Fruit fly (Drosophila melanogaster) whole organism, prepupa: ENCODE measurements around the gene Rsf1.

Experiments used
- Blimp-1 ChIP-seq: fragments of 200-800 bp; sonication (Bioruptor generic); optimal IDR thresholded peaks from 3 replicates; lab custom pipeline; 2017; ENCODE audit warnings: missing biosample characterization, missing genetic modification characterization, mild to moderate bottlenecking, moderate library complexity, missing genetic modification reagents
- CG10631 ChIP-seq: fragments of 200-800 bp; sonication (Bioruptor generic); optimal IDR thresholded peaks from 2 replicates; lab custom pipeline; 2016; ENCODE audit warnings: missing biosample characterization, missing genetic modification characterization
- CG11294 ChIP-seq: fragments of 200-800 bp; sonication (Bioruptor generic); IDR thresholded peaks from 2 replicates; pipeline ENCODE4 v1.3.6; 2022; ENCODE audit warnings: missing biosample characterization, missing genetic modification characterization
- CG11762 ChIP-seq: fragments of 200-800 bp; sonication (Bioruptor generic); optimal IDR thresholded peaks from 3 replicates; lab custom pipeline; 2016; ENCODE audit warnings: missing biosample characterization, missing genetic modification characterization; ENCODE audit not compliant: insufficient read depth
- CG11902 ChIP-seq: fragments of 200-800 bp; sonication (Bioruptor generic); optimal IDR thresholded peaks from 3 replicates; lab custom pipeline; 2016; ENCODE audit warnings: missing biosample characterization, missing genetic modification characterization
- CG1621 ChIP-seq: fragments of 200-800 bp; sonication (Bioruptor generic); optimal IDR thresholded peaks from 3 replicates; lab custom pipeline; 2018; ENCODE audit warnings: missing biosample characterization, mild to moderate bottlenecking, missing genetic modification characterization
- CG3032 ChIP-seq: fragments of 200-800 bp; optimal IDR thresholded peaks from 2 replicates; lab custom pipeline; 2019; ENCODE audit warnings: missing biosample characterization, mild to moderate bottlenecking, missing genetic modification characterization, moderate library complexity
- CG31627 ChIP-seq: fragments of 200-800 bp; sonication (Bioruptor generic); optimal IDR thresholded peaks from 3 replicates; lab custom pipeline; 2016; ENCODE audit warnings: missing biosample characterization, missing genetic modification characterization
- CG32006 ChIP-seq: fragments of 200-800 bp; sonication (Bioruptor generic); optimal IDR thresholded peaks from 3 replicates; lab custom pipeline; 2017; ENCODE audit warnings: missing biosample characterization, mild to moderate bottlenecking, missing genetic modification characterization
- CG34406 ChIP-seq: fragments of 200-800 bp; sonication (Bioruptor generic); optimal IDR thresholded peaks from 3 replicates; lab custom pipeline; 2016; ENCODE audit warnings: missing biosample characterization, missing genetic modification characterization
- CG3919 ChIP-seq: fragments of 200-800 bp; sonication (Bioruptor generic); optimal IDR thresholded peaks from 3 replicates; lab custom pipeline; 2016; ENCODE audit warnings: missing biosample characterization, missing genetic modification characterization
- CG4318 ChIP-seq: fragments of 200-800 bp; sonication (Bioruptor generic); optimal IDR thresholded peaks from 3 replicates; lab custom pipeline; 2017; ENCODE audit warnings: missing biosample characterization, mild to moderate bottlenecking, missing genetic modification characterization
- CG6792 ChIP-seq: fragments of 200-800 bp; sonication (Bioruptor generic); optimal IDR thresholded peaks from 3 replicates; lab custom pipeline; 2016; ENCODE audit warnings: missing biosample characterization, missing genetic modification characterization
- CG6854 ChIP-seq: fragments of 200-800 bp; sonication (Bioruptor generic); optimal IDR thresholded peaks from 2 replicates; lab custom pipeline; 2017; ENCODE audit warnings: missing biosample characterization, mild to moderate bottlenecking, missing genetic modification characterization
- CG7368 ChIP-seq: fragments of 200-800 bp; sonication (Bioruptor generic); optimal IDR thresholded peaks from 3 replicates; lab custom pipeline; 2016; ENCODE audit warnings: missing biosample characterization, missing genetic modification characterization
- CG8319 ChIP-seq: fragments of 200-800 bp; sonication (Bioruptor generic); optimal IDR thresholded peaks from 3 replicates; lab custom pipeline; 2016; ENCODE audit warnings: missing biosample characterization, missing genetic modification characterization
- Eip78C ChIP-seq: fragments of 200-800 bp; sonication (Bioruptor generic); peaks from one replicate; lab custom pipeline; 2016; ENCODE audit warnings: missing biosample characterization, missing genetic modification characterization
- Eip93F ChIP-seq: fragments of 200-800 bp; sonication (Bioruptor generic); optimal IDR thresholded peaks from 2 replicates; lab custom pipeline; 2016; ENCODE audit warnings: missing biosample characterization, mild to moderate bottlenecking, missing genetic modification characterization
- Gug ChIP-seq: fragments of 200-800 bp; sonication (Bioruptor generic); IDR thresholded peaks from 2 replicates; pipeline ENCODE4 v1.3.6; 2022; ENCODE audit warnings: missing biosample characterization, missing genetic modification characterization
- Lpt ChIP-seq: fragments of 200-800 bp; sonication (Bioruptor generic); optimal IDR thresholded peaks from 3 replicates; lab custom pipeline; 2016; ENCODE audit warnings: missing biosample characterization, missing genetic modification characterization
- Met ChIP-seq: fragments of 200-800 bp; sonication (Bioruptor generic); optimal IDR thresholded peaks from 3 replicates; lab custom pipeline; 2016; ENCODE audit warnings: missing biosample characterization, missing genetic modification characterization
- Smox ChIP-seq: fragments of 200-800 bp; sonication (Bioruptor generic); optimal IDR thresholded peaks from 3 replicates; lab custom pipeline; 2016; ENCODE audit warnings: missing biosample characterization, missing genetic modification characterization
- Sox102F ChIP-seq: fragments of 200-800 bp; sonication (Bioruptor generic); optimal IDR thresholded peaks from 2 replicates; lab custom pipeline; 2016; ENCODE audit warnings: missing biosample characterization, mild to moderate bottlenecking, missing genetic modification characterization
- Sox15 ChIP-seq: fragments of 200-800 bp; sonication (Bioruptor generic); optimal IDR thresholded peaks from 3 replicates; lab custom pipeline; 2016; ENCODE audit warnings: missing biosample characterization, missing genetic modification characterization
- acj6 ChIP-seq: fragments of 200-800 bp; sonication (Bioruptor generic); optimal IDR thresholded peaks from 3 replicates; lab custom pipeline; 2016; ENCODE audit warnings: missing biosample characterization, missing genetic modification characterization
- dsx ChIP-seq: fragments of 200-800 bp; optimal IDR thresholded peaks from 3 replicates; lab custom pipeline; 2019; ENCODE audit warnings: missing biosample characterization, mild to moderate bottlenecking, missing genetic modification characterization, moderate library complexity; ENCODE audit not compliant: poor library complexity, severe bottlenecking
- eg ChIP-seq: fragments of 200-800 bp; sonication (Bioruptor generic); IDR thresholded peaks from 3 replicates; pipeline ENCODE4 v1.3.6; 2022; ENCODE audit warnings: missing biosample characterization, missing genetic modification characterization
- fkh ChIP-seq: fragments of 200-800 bp; sonication (Bioruptor generic); optimal IDR thresholded peaks from 3 replicates; lab custom pipeline; 2017; ENCODE audit warnings: missing biosample characterization, mild to moderate bottlenecking, missing genetic modification characterization, moderate library complexity
- lz ChIP-seq: fragments of 200-800 bp; sonication (Bioruptor generic); optimal IDR thresholded peaks from 3 replicates; lab custom pipeline; 2016; ENCODE audit warnings: missing biosample characterization, missing genetic modification characterization
- net ChIP-seq: fragments of 200-800 bp; sonication (Bioruptor generic); optimal IDR thresholded peaks from 3 replicates; lab custom pipeline; 2016; ENCODE audit warnings: missing biosample characterization, missing genetic modification characterization
- pdm3 ChIP-seq: fragments of 200-800 bp; sonication (Bioruptor generic); optimal IDR thresholded peaks from 3 replicates; lab custom pipeline; 2016; ENCODE audit warnings: missing biosample characterization, missing genetic modification characterization
- spab ChIP-seq: fragments of 200-800 bp; sonication (Bioruptor generic); optimal IDR thresholded peaks from 2 replicates; lab custom pipeline; 2017; ENCODE audit warnings: missing biosample characterization, mild to moderate bottlenecking, missing genetic modification characterization, missing genetic modification reagents
- svp ChIP-seq: fragments of 200-800 bp; sonication (Bioruptor generic); peaks from one replicate; lab custom pipeline; 2016; ENCODE audit warnings: missing biosample characterization, missing genetic modification characterization
- vri ChIP-seq: fragments of 200-800 bp; sonication (Bioruptor generic); optimal IDR thresholded peaks from 3 replicates; lab custom pipeline; 2016; ENCODE audit warnings: missing biosample characterization, mild to moderate bottlenecking, missing genetic modification characterization

The Rsf1 gene

DNA sequence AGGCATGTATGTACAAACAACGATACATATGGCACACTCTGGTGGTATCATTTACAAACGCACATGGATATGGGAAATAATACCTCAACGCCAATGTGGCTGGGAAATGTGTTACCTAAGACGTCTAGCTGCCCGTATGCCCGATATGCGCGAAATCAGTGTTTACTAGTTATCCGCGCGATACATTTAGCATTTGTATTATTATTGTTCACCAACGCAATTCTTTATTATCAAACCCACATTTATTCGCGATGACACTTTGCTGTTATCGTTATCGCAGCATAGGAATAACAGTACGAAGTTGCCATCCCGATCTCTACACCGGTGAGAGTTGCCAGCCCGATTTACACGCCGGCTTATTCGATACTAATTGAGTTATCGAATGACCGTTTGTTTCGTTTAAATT lies 16.6 kb downstream of the Rsf1 start, which contains the start of gene chico:
Gene chico (minus strand): TSS at position 294 of the 406 bp plus-strand sequence.
- TF ChIP-seq pdm3 (no peak), net (GFP tag; lab: Kevin White, UChicago) (no peak)

dm6 chr2L:10238726-10239652 lies 24.4 kb downstream of the Rsf1 start, which contains the start of gene me31B:
Gene me31B (plus strand): TSS chr2L:10239341.
- TF ChIP-seq Eip93F (GFP tag; lab: Kevin White, UChicago) (peak; percentile 7), CG4318 (GFP tag; lab: Kevin White, UChicago) (no peak), CG3032 (tag; lab: Kevin White, UChicago) (peak; percentile 14), CG11294 (GFP tag; lab: Robert Waterston, UW) (no peak)

DNA sequence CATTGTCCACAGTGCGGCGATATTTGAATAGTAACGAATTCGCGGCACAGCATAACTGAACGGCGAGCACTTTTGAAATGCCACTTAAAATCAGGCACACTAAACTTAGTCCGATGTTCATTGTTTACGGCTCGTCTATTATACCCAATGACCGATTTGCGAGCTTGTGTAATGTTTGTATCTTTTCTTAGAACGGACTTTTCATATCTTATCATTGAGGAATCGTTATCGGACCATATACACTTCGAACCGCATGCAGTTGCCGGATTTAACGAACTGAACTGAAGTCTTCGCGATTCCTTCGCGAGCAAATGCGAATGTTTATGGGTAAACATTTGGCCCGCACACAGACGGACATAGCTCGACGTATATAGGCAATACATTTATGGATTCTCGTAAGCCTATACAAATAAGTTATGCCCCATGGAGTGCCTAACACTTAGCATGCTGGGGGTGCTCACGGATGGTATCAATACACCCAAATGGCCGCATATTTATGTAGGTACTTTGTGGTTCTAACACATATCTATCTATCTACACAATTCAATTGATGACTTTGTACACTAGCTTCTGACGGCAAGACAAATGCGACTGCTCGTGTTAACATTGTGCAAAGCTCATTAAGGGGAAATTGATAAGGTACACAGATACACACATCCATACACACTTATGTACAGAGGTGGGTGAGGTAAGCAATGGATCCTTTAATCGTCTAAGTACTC lies 25.5 kb downstream of the Rsf1 start, which contains the start of gene mthl15:
Gene mthl15 (minus strand): TSS at position 593 of the 722 bp plus-strand sequence.
- TF ChIP-seq vri (GFP tag; lab: Kevin White, UChicago) = peak; percentile 34
- no peak for TF ChIP-seq pdm3
- TF ChIP-seq fkh (GFP tag; lab: Kevin White, UChicago) = peak; percentile 90
- no peak for TF ChIP-seq Blimp-1 (GFP tag; lab: Kevin White, UChicago)

- TF ChIP-seq net (GFP tag; lab: Kevin White, UChicago) (no peak), CG31627 (no peak), Eip78C (GFP tag; lab: Kevin White, UChicago) (no peak), CG34406 (no peak), Blimp-1 (GFP tag; lab: Kevin White, UChicago) (no peak), CG6792 (GFP tag; lab: Kevin White, UChicago) (no peak), eg (GFP tag; lab: Robert Waterston, UW) (no peak), Eip93F (GFP tag; lab: Kevin White, UChicago) (no peak), Sox15 (GFP tag; lab: Kevin White, UChicago) (no peak), svp (GFP tag; lab: Kevin White, UChicago) (no peak), Smox (GFP tag; lab: Kevin White, UChicago) (no peak), Lpt (GFP tag; lab: Kevin White, UChicago) (no peak), Sox102F (GFP tag; lab: Kevin White, UChicago) (no peak), Gug (GFP tag; lab: Robert Waterston, UW) (no peak), CG1621 (tag; lab: Kevin White, UChicago) (no peak), acj6 (GFP tag; lab: Kevin White, UChicago) (no peak), CG11902 (no peak)
Observed at dm6 chr2L:10232827-10233226, 30.5 kb downstream of the Rsf1 start.

DNA sequence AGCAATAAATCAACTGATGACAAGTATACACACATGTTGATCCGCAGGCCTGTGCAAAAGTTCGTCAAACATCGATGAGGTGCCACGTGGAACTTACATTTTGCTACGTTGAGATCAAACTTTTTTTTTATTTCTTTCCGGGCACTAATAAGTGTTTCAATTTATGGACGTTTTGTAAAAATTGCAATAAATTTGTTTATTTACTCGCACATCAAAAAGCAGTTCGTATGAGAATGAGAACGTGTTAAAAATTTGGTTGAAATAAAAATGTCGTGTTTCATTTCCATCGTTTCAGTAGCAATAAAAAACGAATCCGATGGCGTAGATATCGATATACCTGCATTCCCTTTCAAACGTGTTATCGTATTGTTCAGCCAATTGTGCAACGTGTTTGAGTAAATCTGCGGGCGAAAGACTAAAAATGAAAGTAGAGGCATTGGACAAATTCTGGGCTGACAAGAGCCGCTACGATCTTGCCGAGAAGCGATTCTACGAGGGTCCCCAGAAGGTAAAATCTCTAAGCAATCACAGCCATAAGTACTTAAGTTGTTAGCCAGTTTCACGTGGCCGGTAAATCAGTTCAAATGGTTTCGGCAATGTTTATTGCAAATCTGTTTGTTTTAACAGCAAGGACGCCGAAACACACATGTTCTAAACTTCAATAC lies 31.1 kb downstream of the Rsf1 start, which contains the start of gene eEF1delta:
Gene eEF1delta (plus strand): TSS at position 356 of the 665 bp plus-strand sequence.
- TF ChIP-seq Smox (GFP tag; lab: Kevin White, UChicago) (no peak), Lpt (GFP tag; lab: Kevin White, UChicago) (no peak), Met (no peak), CG10631 (GFP tag; lab: Kevin White, UChicago) (no peak), lz (GFP tag; lab: Kevin White, UChicago) (no peak), acj6 (GFP tag; lab: Kevin White, UChicago) (no peak), dsx (no peak), spab (no peak), svp (GFP tag; lab: Kevin White, UChicago) (no peak), CG8319 (GFP tag; lab: Kevin White, UChicago) (no peak), eg (GFP tag; lab: Robert Waterston, UW) (no peak), CG11902 (no peak), CG32006 (GFP tag; lab: Kevin White, UChicago) (no peak), CG11762 (GFP tag; lab: Kevin White, UChicago) (no peak), CG4318 (GFP tag; lab: Kevin White, UChicago) (no peak), CG3919 (GFP tag; lab: Kevin White, UChicago) (no peak), CG7368 (GFP tag; lab: Kevin White, UChicago) (no peak), CG3032 (tag; lab: Kevin White, UChicago) (no peak), CG6854 (GFP tag; lab: Kevin White, UChicago) (no peak)
